Worm (Caenorhabditis elegans) whole organism, mixed stage, embryonic: Measurements from ENCODE around the gene nhr-226.

Source experiments
- M03D4.4 ChIP-seq: sonication (generic microtip); optimal IDR thresholded peaks from 2 replicates; lab custom pipeline; 2017; ENCODE audit warnings: mild to moderate bottlenecking, missing genetic modification characterization, missing compliant biosample characterization
- bed-3 ChIP-seq: fragments of 200-800 bp; sonication (Bioruptor generic); optimal IDR thresholded peaks from 3 replicates; lab custom pipeline; 2018; ENCODE audit warnings: mild to moderate bottlenecking, missing genetic modification characterization, moderate library complexity, missing compliant biosample characterization
- blmp-1 ChIP-seq: fragments of 150-350 bp; optimal IDR thresholded peaks from 2 replicates; lab custom pipeline; 2014; ENCODE audit warnings: missing biosample characterization, missing genetic modification characterization
- ceh-39 ChIP-seq: fragments of 150-350 bp; optimal IDR thresholded peaks from 2 replicates; lab custom pipeline; 2014; ENCODE audit warnings: missing biosample characterization, missing genetic modification characterization
- ceh-83 ChIP-seq: fragments of 200-800 bp; sonication (Bioruptor generic); optimal IDR thresholded peaks from 2 replicates; lab custom pipeline; 2018; ENCODE audit warnings: mild to moderate bottlenecking, missing genetic modification characterization, missing compliant biosample characterization
- ces-1 ChIP-seq: fragments of 150-350 bp; optimal IDR thresholded peaks from 2 replicates; lab custom pipeline; 2014; ENCODE audit warnings: missing biosample characterization, missing genetic modification reagents, missing genetic modification characterization
- cnd-1 ChIP-seq: fragments of 200-800 bp; sonication (Bioruptor generic); optimal IDR thresholded peaks from 2 replicates; lab custom pipeline; 2018; ENCODE audit warnings: mild to moderate bottlenecking, missing genetic modification characterization, missing compliant biosample characterization
- drap-1 ChIP-seq: fragments of 200-800 bp; sonication (Bioruptor generic); optimal IDR thresholded peaks from 3 replicates; lab custom pipeline; 2018; ENCODE audit warnings: mild to moderate bottlenecking, missing genetic modification characterization, missing compliant biosample characterization
- elt-1 ChIP-seq: sonication (generic microtip); optimal IDR thresholded peaks from 2 replicates; lab custom pipeline; 2017; ENCODE audit warnings: missing genetic modification characterization, mild to moderate bottlenecking, missing compliant biosample characterization, antibody characterized with exemption, moderate library complexity, borderline replicate concordance; ENCODE audit not compliant: insufficient read depth
- elt-3 ChIP-seq: fragments of 150-350 bp; optimal IDR thresholded peaks from 2 replicates; lab custom pipeline; 2014; ENCODE audit warnings: missing biosample characterization, missing genetic modification characterization
- ham-2 ChIP-seq: fragments of 200-800 bp; sonication (Bioruptor generic); optimal IDR thresholded peaks from 2 replicates; lab custom pipeline; 2018; ENCODE audit warnings: mild to moderate bottlenecking, missing genetic modification characterization, missing compliant biosample characterization
- hlh-1 ChIP-seq: fragments of 150-350 bp; optimal IDR thresholded peaks from 2 replicates; lab custom pipeline; 2014; ENCODE audit warnings: missing biosample characterization, missing genetic modification reagents, missing genetic modification characterization
- lin-13 ChIP-seq: fragments of 150-350 bp; optimal IDR thresholded peaks from 2 replicates; lab custom pipeline; 2014; ENCODE audit warnings: missing biosample characterization, missing genetic modification characterization
- lsy-2 ChIP-seq: fragments of 150-350 bp; optimal IDR thresholded peaks from 2 replicates; lab custom pipeline; 2014; ENCODE audit warnings: missing biosample characterization, missing genetic modification characterization
- mab-5 ChIP-seq: fragments of 150-350 bp; optimal IDR thresholded peaks from 2 replicates; lab custom pipeline; 2014; ENCODE audit warnings: missing biosample characterization, missing genetic modification characterization
- mep-1 ChIP-seq: fragments of 150-350 bp; optimal IDR thresholded peaks from 2 replicates; lab custom pipeline; 2017; ENCODE audit warnings: missing biosample characterization, missing genetic modification reagents, missing genetic modification characterization, inconsistent platforms
- mls-2 ChIP-seq: sonication (generic microtip); optimal IDR thresholded peaks from 2 replicates; lab custom pipeline; 2016; ENCODE audit warnings: mild to moderate bottlenecking, missing genetic modification characterization, moderate library complexity, missing compliant biosample characterization
- nhr-12 ChIP-seq: fragments of 150-350 bp; optimal IDR thresholded peaks from 2 replicates; lab custom pipeline; 2014; ENCODE audit warnings: missing biosample characterization, missing genetic modification characterization
- nhr-2 ChIP-seq: fragments of 150-350 bp; optimal IDR thresholded peaks from 2 replicates; lab custom pipeline; 2014; ENCODE audit warnings: missing biosample characterization, missing genetic modification characterization
- nhr-237 ChIP-seq: fragments of 150-350 bp; optimal IDR thresholded peaks from 2 replicates; lab custom pipeline; 2014; ENCODE audit warnings: missing biosample characterization, missing genetic modification characterization
- pha-4 ChIP-seq: fragments of 150-350 bp; optimal IDR thresholded peaks from 2 replicates; lab custom pipeline; 2018; ENCODE audit warnings: missing biosample characterization, missing genetic modification reagents, missing genetic modification characterization
- sem-2 ChIP-seq: fragments of 200-800 bp; sonication (Bioruptor generic); optimal IDR thresholded peaks from 2 replicates; lab custom pipeline; 2018; ENCODE audit warnings: mild to moderate bottlenecking, missing genetic modification characterization, missing compliant biosample characterization
- snpc-4 ChIP-seq: fragments of 150-350 bp; optimal IDR thresholded peaks from 2 replicates; lab custom pipeline; 2014; ENCODE audit warnings: missing biosample characterization, missing genetic modification characterization
- sptf-1 ChIP-seq: sonication (generic microtip); optimal IDR thresholded peaks from 2 replicates; lab custom pipeline; 2017; ENCODE audit warnings: mild to moderate bottlenecking, missing genetic modification characterization, moderate library complexity, missing compliant biosample characterization
- tbx-8 ChIP-seq: fragments of 200-800 bp; sonication (Bioruptor generic); optimal IDR thresholded peaks from 2 replicates; lab custom pipeline; 2018; ENCODE audit warnings: mild to moderate bottlenecking, missing genetic modification characterization, moderate library complexity, missing compliant biosample characterization
- unc-39 ChIP-seq: fragments of 150-350 bp; optimal IDR thresholded peaks from 2 replicates; lab custom pipeline; 2014; ENCODE audit warnings: missing biosample characterization, missing genetic modification characterization
- unc-62 ChIP-seq: fragments of 150-350 bp; optimal IDR thresholded peaks from 2 replicates; lab custom pipeline; 2014; ENCODE audit warnings: missing biosample characterization, missing genetic modification reagents, missing genetic modification characterization
- zip-8 ChIP-seq: fragments of 150-350 bp; optimal IDR thresholded peaks from 2 replicates; lab custom pipeline; 2014; ENCODE audit warnings: missing biosample characterization, missing genetic modification characterization
- ztf-11 ChIP-seq: fragments of 150-350 bp; optimal IDR thresholded peaks from 2 replicates; lab custom pipeline; 2014; ENCODE audit warnings: missing biosample characterization, missing genetic modification characterization

The nhr-226 gene

DNA sequence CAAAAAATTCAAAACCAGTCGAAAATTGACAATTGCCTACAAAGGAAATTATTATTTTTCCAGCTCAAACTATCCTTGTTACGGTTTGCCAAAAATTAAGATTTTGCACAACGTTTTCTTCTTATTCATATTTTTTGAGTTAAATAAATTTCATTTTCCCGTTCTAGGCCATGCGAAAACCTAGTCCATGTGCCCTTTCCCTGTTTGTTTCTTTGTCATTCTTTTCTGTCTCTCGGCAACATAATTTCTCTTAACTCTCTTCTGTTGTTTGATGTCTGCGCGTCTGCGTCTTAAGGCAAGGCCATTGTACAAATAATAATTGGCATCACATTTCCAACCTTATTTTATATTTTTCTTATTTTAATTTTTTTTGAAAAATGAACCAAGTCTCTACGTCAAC, 13.2 kb upstream of the nhr-226 start, which contains the start of gene nhr-228:
nhr-228 (plus strand) TSS at position 261 of the 400 bp plus-strand sequence.
- TF ChIP-seq zip-8 (tag; lab: Kevin White, UChicago) (no peak), ces-1 (GFP tag; lab: Kevin White, UChicago) (peak; percentile 43), snpc-4 (tag; lab: Kevin White, UChicago) (no peak), mep-1 (tag; lab: Kevin White, UChicago) (peak; percentile 40), drap-1 (GFP tag; lab: Kevin White, UChicago) (no peak), ztf-11 (tag; lab: Kevin White, UChicago) (no peak), pha-4 (tag; lab: Kevin White, UChicago) (peak; percentile 14), ceh-83 (GFP tag; lab: Kevin White, UChicago) (peak; percentile 3), nhr-237 (tag; lab: Kevin White, UChicago) (peak; percentile 34)

DNA sequence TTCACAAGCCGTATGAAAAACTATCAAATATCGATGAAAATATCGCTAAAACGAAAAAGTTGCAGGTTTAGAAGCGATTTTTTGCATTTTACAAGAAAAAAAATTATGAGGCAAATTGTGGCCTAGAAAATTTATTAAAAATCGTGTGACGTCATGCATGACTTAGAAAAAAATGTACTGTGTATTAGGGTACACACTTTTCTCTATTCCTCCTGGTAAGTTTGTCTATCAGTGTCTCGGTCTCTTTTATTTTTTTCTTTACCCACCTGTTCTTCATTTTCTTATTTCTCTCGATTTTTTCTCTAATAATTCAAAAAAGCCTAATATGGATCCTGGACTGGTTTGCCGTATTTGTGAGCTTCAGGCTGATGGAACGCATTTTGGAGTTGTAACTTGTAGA, 9.6 kb upstream of the nhr-226 start, which contains the start of gene nhr-227:
nhr-227 (plus strand) TSS at position 326 of the 400 bp plus-strand sequence.
- TF ChIP-seq lsy-2 (tag; lab: Kevin White, UChicago) (no peak), snpc-4 (tag; lab: Kevin White, UChicago) (no peak), blmp-1 (no peak), hlh-1 (no peak), elt-1 (tag; lab: Kevin White, UChicago) (no peak), ztf-11 (tag; lab: Kevin White, UChicago) (no peak), nhr-237 (tag; lab: Kevin White, UChicago) (no peak), nhr-2 (tag; lab: Kevin White, UChicago) (no peak), pha-4 (tag; lab: Kevin White, UChicago) (no peak), elt-3 (tag; lab: Kevin White, UChicago) (no peak), mls-2 (no peak), sptf-1 (tag; lab: Kevin White, UChicago) (no peak), unc-62 (GFP tag; lab: Kevin White, UChicago) (no peak), ceh-39 (tag; lab: Kevin White, UChicago) (no peak), bed-3 (GFP tag; lab: Kevin White, UChicago) (no peak), cnd-1 (tag; lab: Kevin White, UChicago) (no peak), lin-13 (tag; lab: Kevin White, UChicago) (no peak)

DNA sequence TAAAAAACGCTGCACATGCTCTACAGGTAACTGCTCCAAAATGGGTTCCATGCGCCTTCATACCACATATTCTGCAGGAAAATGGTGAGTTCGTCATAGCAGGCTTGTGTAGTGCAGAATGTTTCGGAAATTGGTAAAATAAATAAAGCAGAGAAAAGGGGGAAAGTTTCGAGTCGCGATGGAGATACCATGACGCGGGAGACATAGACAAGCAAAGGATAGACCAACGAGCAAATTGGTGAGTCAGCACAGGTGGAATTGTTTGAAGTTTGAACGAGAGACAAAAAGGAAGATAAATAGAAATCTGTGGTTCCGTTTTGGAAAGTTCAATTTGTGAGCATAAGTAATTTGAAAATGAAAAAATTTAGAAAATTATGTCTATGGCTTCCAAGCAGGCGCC, 4.3 kb upstream of the nhr-226 start, which contains the start of gene nhr-225:
nhr-225 (minus strand) TSS at position 146 of the 400 bp plus-strand sequence.
- no peak for TF ChIP-seq hlh-1
- no peak for TF ChIP-seq ztf-11 (tag; lab: Kevin White, UChicago)
- TF ChIP-seq mab-5 (tag; lab: Kevin White, UChicago): no peak
- TF ChIP-seq bed-3 (GFP tag; lab: Kevin White, UChicago): no peak
- TF ChIP-seq M03D4.4: no peak
- no peak for TF ChIP-seq ces-1 (GFP tag; lab: Kevin White, UChicago)
- TF ChIP-seq sem-2 (GFP tag; lab: Kevin White, UChicago): no peak
- TF ChIP-seq elt-3 (tag; lab: Kevin White, UChicago): no peak
- TF ChIP-seq nhr-237 (tag; lab: Kevin White, UChicago): no peak
- TF ChIP-seq zip-8 (tag; lab: Kevin White, UChicago): no peak
- no peak for TF ChIP-seq elt-1 (tag; lab: Kevin White, UChicago)
- TF ChIP-seq mls-2: no peak
- TF ChIP-seq unc-62 (GFP tag; lab: Kevin White, UChicago): no peak
- TF ChIP-seq sptf-1 (tag; lab: Kevin White, UChicago): no peak
- no peak for TF ChIP-seq nhr-12 (tag; lab: Kevin White, UChicago)
- TF ChIP-seq unc-39 (tag; lab: Kevin White, UChicago): no peak
- no peak for TF ChIP-seq pha-4 (tag; lab: Kevin White, UChicago)
- TF ChIP-seq, all 35 proteins: peak for 0

DNA sequence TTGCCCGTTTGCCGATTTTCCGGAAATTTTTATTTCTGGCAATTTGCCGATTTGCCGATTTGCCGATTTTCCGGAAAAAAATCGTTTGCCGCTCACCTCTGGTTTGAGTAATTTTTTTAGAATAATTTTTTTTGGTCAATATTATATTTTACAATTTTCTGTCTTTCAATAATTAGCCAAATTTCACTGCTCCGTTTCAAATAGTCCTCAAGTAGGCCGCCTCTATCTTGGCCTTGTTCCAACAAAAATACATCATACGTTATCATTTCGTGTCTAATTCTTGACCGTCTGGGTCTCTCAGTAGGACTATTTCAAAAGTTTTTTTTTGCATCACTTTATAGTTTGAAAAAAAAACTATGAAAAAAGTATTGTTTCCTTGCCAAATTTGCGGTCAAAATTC, 2.4 kb upstream of the nhr-226 start, which contains the start of gene nhr-115:
nhr-115 (plus strand) TSS at position 301 of the 400 bp plus-strand sequence.
- TF ChIP-seq drap-1 (GFP tag; lab: Kevin White, UChicago) (no peak), mep-1 (tag; lab: Kevin White, UChicago) (no peak), hlh-1 (no peak)

DNA sequence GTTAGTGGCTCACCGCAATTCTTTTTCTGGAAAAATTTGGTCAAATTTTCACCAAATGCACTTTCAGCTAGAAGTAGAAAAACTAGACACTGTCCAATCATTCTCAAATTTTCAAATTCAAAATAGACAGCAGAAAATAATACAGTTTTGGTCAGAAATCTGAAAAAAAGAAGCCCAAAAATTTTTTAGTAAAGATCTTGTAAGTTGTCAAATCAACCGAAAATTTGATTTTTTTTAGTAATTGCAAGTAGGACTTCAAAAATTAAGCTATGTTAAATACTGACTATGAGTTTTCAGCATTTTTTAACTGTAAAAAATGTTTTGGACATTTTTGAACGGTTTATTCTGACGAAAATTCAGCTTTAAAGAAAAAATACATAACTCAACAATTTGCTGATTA, 6.2 kb downstream of the nhr-226 start, which contains the start of gene Y19D10B.8:
Y19D10B.8 (minus strand) TSS at position 101 of the 400 bp plus-strand sequence.
- TF ChIP-seq sem-2 (GFP tag; lab: Kevin White, UChicago) (no peak), unc-39 (tag; lab: Kevin White, UChicago) (no peak), sptf-1 (tag; lab: Kevin White, UChicago) (no peak), ceh-83 (GFP tag; lab: Kevin White, UChicago) (no peak), ham-2 (GFP tag; lab: Kevin White, UChicago) (no peak), M03D4.4 (no peak), nhr-237 (tag; lab: Kevin White, UChicago) (no peak), tbx-8 (GFP tag; lab: Kevin White, UChicago) (no peak), hlh-1 (no peak), snpc-4 (tag; lab: Kevin White, UChicago) (no peak), lin-13 (tag; lab: Kevin White, UChicago) (no peak)
- TF ChIP-seq, all 35 proteins: peak for 0
